Worm (Caenorhabditis elegans) whole organism, mixed stage, embryonic: ENCODE data around the gene tex-2.

Experiments
- M03D4.4 ChIP-seq: sonication (generic microtip); optimal IDR thresholded peaks from 2 replicates; lab custom pipeline; 2017; ENCODE audit warnings: mild to moderate bottlenecking, missing genetic modification characterization, missing compliant biosample characterization
- bed-3 ChIP-seq: fragments of 200-800 bp; sonication (Bioruptor generic); optimal IDR thresholded peaks from 3 replicates; lab custom pipeline; 2018; ENCODE audit warnings: mild to moderate bottlenecking, missing genetic modification characterization, moderate library complexity, missing compliant biosample characterization
- blmp-1 ChIP-seq: fragments of 150-350 bp; optimal IDR thresholded peaks from 2 replicates; lab custom pipeline; 2014; ENCODE audit warnings: missing biosample characterization, missing genetic modification characterization
- ceh-39 ChIP-seq: fragments of 150-350 bp; optimal IDR thresholded peaks from 2 replicates; lab custom pipeline; 2014; ENCODE audit warnings: missing biosample characterization, missing genetic modification characterization
- ceh-43 ChIP-seq: fragments of 200-800 bp; sonication (Bioruptor generic); optimal IDR thresholded peaks from 2 replicates; lab custom pipeline; 2018; ENCODE audit warnings: mild to moderate bottlenecking, missing genetic modification characterization, moderate library complexity, missing compliant biosample characterization
- ceh-83 ChIP-seq: fragments of 200-800 bp; sonication (Bioruptor generic); optimal IDR thresholded peaks from 2 replicates; lab custom pipeline; 2018; ENCODE audit warnings: mild to moderate bottlenecking, missing genetic modification characterization, missing compliant biosample characterization
- ces-1 ChIP-seq: fragments of 150-350 bp; optimal IDR thresholded peaks from 2 replicates; lab custom pipeline; 2014; ENCODE audit warnings: missing biosample characterization, missing genetic modification reagents, missing genetic modification characterization
- drap-1 ChIP-seq: fragments of 200-800 bp; sonication (Bioruptor generic); optimal IDR thresholded peaks from 3 replicates; lab custom pipeline; 2018; ENCODE audit warnings: mild to moderate bottlenecking, missing genetic modification characterization, missing compliant biosample characterization
- elt-1 ChIP-seq: sonication (generic microtip); optimal IDR thresholded peaks from 2 replicates; lab custom pipeline; 2017; ENCODE audit warnings: missing genetic modification characterization, mild to moderate bottlenecking, missing compliant biosample characterization, antibody characterized with exemption, moderate library complexity, borderline replicate concordance; ENCODE audit not compliant: insufficient read depth
- elt-3 ChIP-seq: fragments of 150-350 bp; optimal IDR thresholded peaks from 2 replicates; lab custom pipeline; 2014; ENCODE audit warnings: missing biosample characterization, missing genetic modification characterization
- flh-1 ChIP-seq: fragments of 200-800 bp; sonication (Bioruptor generic); optimal IDR thresholded peaks from 2 replicates; lab custom pipeline; 2018; ENCODE audit warnings: mild to moderate bottlenecking, missing genetic modification characterization, moderate library complexity, missing compliant biosample characterization
- hlh-1 ChIP-seq: fragments of 150-350 bp; optimal IDR thresholded peaks from 2 replicates; lab custom pipeline; 2014; ENCODE audit warnings: missing biosample characterization, missing genetic modification reagents, missing genetic modification characterization
- lin-13 ChIP-seq: fragments of 150-350 bp; optimal IDR thresholded peaks from 2 replicates; lab custom pipeline; 2014; ENCODE audit warnings: missing biosample characterization, missing genetic modification characterization
- lin-32 ChIP-seq: fragments of 200-800 bp; sonication (Bioruptor generic); optimal IDR thresholded peaks from 2 replicates; lab custom pipeline; 2018; ENCODE audit warnings: mild to moderate bottlenecking, missing genetic modification characterization, missing compliant biosample characterization
- lsy-2 ChIP-seq: fragments of 150-350 bp; optimal IDR thresholded peaks from 2 replicates; lab custom pipeline; 2014; ENCODE audit warnings: missing biosample characterization, missing genetic modification characterization
- mep-1 ChIP-seq: fragments of 150-350 bp; optimal IDR thresholded peaks from 2 replicates; lab custom pipeline; 2017; ENCODE audit warnings: missing biosample characterization, missing genetic modification reagents, missing genetic modification characterization, inconsistent platforms
- mls-2 ChIP-seq: sonication (generic microtip); optimal IDR thresholded peaks from 2 replicates; lab custom pipeline; 2016; ENCODE audit warnings: mild to moderate bottlenecking, missing genetic modification characterization, moderate library complexity, missing compliant biosample characterization
- nhr-12 ChIP-seq: fragments of 150-350 bp; optimal IDR thresholded peaks from 2 replicates; lab custom pipeline; 2014; ENCODE audit warnings: missing biosample characterization, missing genetic modification characterization
- nhr-2 ChIP-seq: fragments of 150-350 bp; optimal IDR thresholded peaks from 2 replicates; lab custom pipeline; 2014; ENCODE audit warnings: missing biosample characterization, missing genetic modification characterization
- nhr-237 ChIP-seq: fragments of 150-350 bp; optimal IDR thresholded peaks from 2 replicates; lab custom pipeline; 2014; ENCODE audit warnings: missing biosample characterization, missing genetic modification characterization
- nhr-28 ChIP-seq: fragments of 150-350 bp; optimal IDR thresholded peaks from 2 replicates; lab custom pipeline; 2014; ENCODE audit warnings: missing biosample characterization, missing genetic modification characterization
- nhr-76 ChIP-seq: sonication (generic microtip); optimal IDR thresholded peaks from 2 replicates; lab custom pipeline; 2017; ENCODE audit warnings: missing biosample characterization, missing genetic modification characterization
- pha-4 ChIP-seq: fragments of 150-350 bp; optimal IDR thresholded peaks from 2 replicates; lab custom pipeline; 2018; ENCODE audit warnings: missing biosample characterization, missing genetic modification reagents, missing genetic modification characterization
- sem-2 ChIP-seq: fragments of 200-800 bp; sonication (Bioruptor generic); optimal IDR thresholded peaks from 2 replicates; lab custom pipeline; 2018; ENCODE audit warnings: mild to moderate bottlenecking, missing genetic modification characterization, missing compliant biosample characterization
- snpc-4 ChIP-seq: fragments of 150-350 bp; optimal IDR thresholded peaks from 2 replicates; lab custom pipeline; 2014; ENCODE audit warnings: missing biosample characterization, missing genetic modification characterization
- sptf-1 ChIP-seq: sonication (generic microtip); optimal IDR thresholded peaks from 2 replicates; lab custom pipeline; 2017; ENCODE audit warnings: mild to moderate bottlenecking, missing genetic modification characterization, moderate library complexity, missing compliant biosample characterization
- tbx-8 ChIP-seq: fragments of 200-800 bp; sonication (Bioruptor generic); optimal IDR thresholded peaks from 2 replicates; lab custom pipeline; 2018; ENCODE audit warnings: mild to moderate bottlenecking, missing genetic modification characterization, moderate library complexity, missing compliant biosample characterization
- unc-120 ChIP-seq: sonication (generic microtip); optimal IDR thresholded peaks from 2 replicates; lab custom pipeline; 2017; ENCODE audit warnings: missing genetic modification characterization, missing compliant biosample characterization; ENCODE audit not compliant: poor library complexity, severe bottlenecking
- unc-39 ChIP-seq: fragments of 150-350 bp; optimal IDR thresholded peaks from 2 replicates; lab custom pipeline; 2014; ENCODE audit warnings: missing biosample characterization, missing genetic modification characterization
- unc-62 ChIP-seq: fragments of 150-350 bp; optimal IDR thresholded peaks from 2 replicates; lab custom pipeline; 2014; ENCODE audit warnings: missing biosample characterization, missing genetic modification reagents, missing genetic modification characterization
- zip-8 ChIP-seq: fragments of 150-350 bp; optimal IDR thresholded peaks from 2 replicates; lab custom pipeline; 2014; ENCODE audit warnings: missing biosample characterization, missing genetic modification characterization

tex-2 gene

DNA sequence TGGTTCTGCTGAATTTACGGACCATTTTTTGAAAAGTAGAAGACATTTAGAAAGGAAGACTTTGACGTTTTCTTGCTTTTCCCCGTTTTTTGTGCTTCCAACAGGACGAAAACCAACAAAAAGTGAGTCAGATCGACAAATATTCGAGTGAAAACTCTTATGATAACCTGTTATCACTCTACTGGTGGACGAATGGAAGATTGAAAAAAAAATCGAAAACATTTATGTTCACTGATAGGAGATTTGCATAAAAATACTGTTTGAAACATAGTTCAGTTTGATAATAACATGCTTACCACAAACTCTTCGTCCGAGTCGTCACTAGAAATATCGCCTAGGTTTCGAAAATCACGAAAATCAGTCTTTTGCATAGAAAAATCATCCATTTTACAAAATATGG, 1.0 kb downstream of the tex-2 start:
- TF ChIP-seq blmp-1 (tag; lab: Kevin White, UChicago) (no peak), unc-62 (GFP tag; lab: Kevin White, UChicago) (no peak), lin-32 (GFP tag; lab: Kevin White, UChicago) (no peak), hlh-1 (tag; lab: Kevin White, UChicago) (no peak), nhr-12 (tag; lab: Kevin White, UChicago) (no peak), mls-2 (no peak), sptf-1 (no peak), flh-1 (GFP tag; lab: Kevin White, UChicago) (no peak)

DNA sequence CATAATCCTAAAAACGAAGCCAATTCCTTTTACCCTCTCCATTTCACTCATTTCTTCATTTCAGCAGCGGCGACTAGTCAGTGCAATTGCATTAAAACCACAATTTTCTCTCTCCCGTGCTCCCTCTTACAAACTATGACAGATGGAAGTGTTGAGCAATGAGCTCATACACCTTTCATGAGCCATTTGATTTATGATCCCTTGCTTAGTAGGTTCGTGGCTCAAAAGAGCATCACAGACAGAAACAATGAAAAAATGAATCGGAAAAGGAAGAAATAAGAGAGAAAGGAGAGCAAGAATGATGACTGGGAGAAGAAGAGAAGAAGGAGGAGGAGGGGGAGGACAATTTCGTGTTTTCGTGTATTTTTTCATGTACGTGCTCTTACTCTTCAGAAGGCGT, 1.9 kb downstream of the tex-2 start:
- TF ChIP-seq ces-1 (GFP tag; lab: Kevin White, UChicago) (peak; percentile 36), snpc-4 (tag; lab: Kevin White, UChicago) (no peak)

DNA sequence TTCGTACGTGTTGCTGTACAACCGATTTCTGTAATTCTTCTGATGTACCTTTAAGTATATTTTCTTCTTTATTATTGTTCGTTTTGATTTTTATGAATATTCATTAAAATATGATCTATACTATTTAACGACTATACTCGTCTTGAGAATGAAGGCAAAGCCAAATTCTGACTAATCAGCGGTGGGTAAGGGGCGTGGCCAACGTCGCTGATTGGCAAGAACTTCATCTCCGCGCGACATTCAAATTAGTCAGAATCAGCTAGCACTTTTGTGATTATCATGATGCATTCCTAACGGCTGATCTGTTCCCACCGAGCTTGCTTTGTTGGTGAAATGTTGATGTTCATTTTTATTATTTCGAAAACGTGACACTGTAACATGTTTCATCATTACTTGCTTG, 6.5 kb downstream of the tex-2 start:
- TF ChIP-seq ceh-39 = no peak
- TF ChIP-seq nhr-76 (tag; lab: Kevin White, UChicago) = no peak
- TF ChIP-seq ces-1 (GFP tag; lab: Kevin White, UChicago) = no peak
- no peak for TF ChIP-seq drap-1 (GFP tag; lab: Kevin White, UChicago)
- TF ChIP-seq nhr-12 (tag; lab: Kevin White, UChicago) = no peak
- TF ChIP-seq elt-1 (tag; lab: Kevin White, UChicago) = no peak
- TF ChIP-seq flh-1 (GFP tag; lab: Kevin White, UChicago) = no peak
- no peak for TF ChIP-seq lsy-2 (tag; lab: Kevin White, UChicago)
- TF ChIP-seq nhr-237 (tag; lab: Kevin White, UChicago) = no peak
- TF ChIP-seq pha-4 (tag; lab: Kevin White, UChicago) = no peak
- TF ChIP-seq zip-8 (tag; lab: Kevin White, UChicago) = no peak
- TF ChIP-seq sem-2 (GFP tag; lab: Kevin White, UChicago) = no peak
- TF ChIP-seq hlh-1 (tag; lab: Kevin White, UChicago) = no peak
- TF ChIP-seq unc-62 (GFP tag; lab: Kevin White, UChicago) = no peak
- no peak for TF ChIP-seq unc-39 (tag; lab: Kevin White, UChicago)
- TF ChIP-seq bed-3 (GFP tag; lab: Kevin White, UChicago) = no peak
- no peak for TF ChIP-seq unc-120 (tag; lab: Kevin White, UChicago)
- no peak for TF ChIP-seq M03D4.4
- TF ChIP-seq, all 35 proteins: peak for 0

DNA sequence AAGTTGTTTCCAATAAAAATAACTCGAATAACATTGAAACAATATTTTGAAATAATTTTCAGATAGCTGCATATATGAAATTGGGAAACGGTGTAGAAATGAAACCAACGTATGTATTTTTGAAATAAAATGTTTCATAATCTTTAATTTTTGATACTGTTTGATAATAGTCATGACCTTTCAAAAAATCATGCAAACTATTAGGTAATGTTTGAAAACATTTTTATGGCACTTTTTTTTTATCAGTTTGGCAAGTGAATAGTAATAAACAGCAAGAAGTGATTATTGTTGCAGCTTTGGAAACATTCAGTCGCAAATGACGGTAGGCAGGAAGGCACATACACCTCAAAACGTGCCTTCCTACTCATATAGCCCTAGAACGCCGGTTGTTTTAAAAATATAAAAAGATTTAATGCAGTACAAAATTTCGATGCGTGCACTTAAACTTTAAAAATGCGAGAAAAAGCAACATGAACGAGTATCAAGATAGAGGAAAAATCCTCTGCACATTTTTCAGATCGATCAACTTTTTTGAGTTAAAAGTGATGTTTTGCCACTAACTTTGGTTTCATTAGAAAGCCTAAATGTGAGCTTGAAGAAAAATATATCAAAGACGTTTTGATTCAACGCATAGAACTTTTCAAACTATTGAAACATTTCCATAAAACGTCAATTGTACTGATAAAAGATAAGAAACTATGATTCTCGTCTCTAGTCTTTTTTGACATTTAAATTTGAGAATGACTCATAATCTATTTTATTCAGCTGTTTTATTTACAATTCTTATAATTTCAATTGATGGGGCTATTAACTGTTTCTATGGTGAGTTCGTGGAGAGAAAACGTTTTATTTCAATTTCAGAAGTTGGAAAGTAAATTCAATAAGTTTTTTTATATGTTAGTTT, 7.8 kb downstream of the tex-2 start, which contains the start of gene F55C12.19:
F55C12.19 (plus strand) TSS at position 735 of the 904 bp plus-strand sequence.
- no peak for TF ChIP-seq nhr-2 (tag; lab: Kevin White, UChicago)
- no peak for TF ChIP-seq lin-13 (tag; lab: Kevin White, UChicago)
- no peak for TF ChIP-seq elt-3 (tag; lab: Kevin White, UChicago)
- TF ChIP-seq nhr-76 (tag; lab: Kevin White, UChicago) = no peak
- no peak for TF ChIP-seq nhr-28 (tag; lab: Kevin White, UChicago)
- TF ChIP-seq sem-2 (GFP tag; lab: Kevin White, UChicago) = no peak
- TF ChIP-seq unc-120 (tag; lab: Kevin White, UChicago) = no peak
- no peak for TF ChIP-seq ceh-83 (GFP tag; lab: Kevin White, UChicago)
- no peak for TF ChIP-seq zip-8 (tag; lab: Kevin White, UChicago)

DNA sequence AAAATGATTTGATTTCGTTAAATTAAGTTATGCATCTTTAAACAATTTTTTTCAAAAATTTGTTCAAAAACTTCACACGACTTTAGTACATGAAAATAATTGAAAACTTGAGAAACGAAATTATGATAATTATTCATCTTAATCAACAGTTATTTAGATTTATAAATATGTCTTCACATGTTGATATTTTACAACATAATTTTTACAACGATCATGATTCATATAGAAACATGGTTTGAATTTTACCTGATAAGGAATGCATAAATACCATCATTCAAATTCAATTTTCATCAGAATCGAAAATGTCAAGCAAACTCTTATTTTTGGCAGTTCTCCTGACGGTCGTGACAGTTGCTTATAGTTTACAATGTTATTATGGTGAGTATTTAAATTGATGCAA, 9.5 kb downstream of the tex-2 start, which contains the start of gene tag-234:
tag-234 (plus strand) TSS at position 301 of the 400 bp plus-strand sequence.
- no peak for TF ChIP-seq ceh-43 (GFP tag; lab: Kevin White, UChicago)
- TF ChIP-seq sptf-1 = no peak
- no peak for TF ChIP-seq tbx-8 (GFP tag; lab: Kevin White, UChicago)
- TF ChIP-seq nhr-237 (tag; lab: Kevin White, UChicago) = no peak
- TF ChIP-seq unc-39 (tag; lab: Kevin White, UChicago) = no peak
- TF ChIP-seq M03D4.4 = no peak
- no peak for TF ChIP-seq drap-1 (GFP tag; lab: Kevin White, UChicago)
- no peak for TF ChIP-seq mep-1 (tag; lab: Kevin White, UChicago)
- no peak for TF ChIP-seq elt-1 (tag; lab: Kevin White, UChicago)
- TF ChIP-seq lin-32 (GFP tag; lab: Kevin White, UChicago) = no peak
- TF ChIP-seq bed-3 (GFP tag; lab: Kevin White, UChicago) = no peak
- TF ChIP-seq pha-4 (tag; lab: Kevin White, UChicago) = no peak
- TF ChIP-seq unc-120 (tag; lab: Kevin White, UChicago) = no peak
- TF ChIP-seq nhr-28 (tag; lab: Kevin White, UChicago) = no peak
- TF ChIP-seq nhr-2 (tag; lab: Kevin White, UChicago) = no peak
- TF ChIP-seq, all 35 proteins: peak for 0
